Fruit fly (Drosophila melanogaster): ENCODE measurements around the gene Idh3g.

DNA sequence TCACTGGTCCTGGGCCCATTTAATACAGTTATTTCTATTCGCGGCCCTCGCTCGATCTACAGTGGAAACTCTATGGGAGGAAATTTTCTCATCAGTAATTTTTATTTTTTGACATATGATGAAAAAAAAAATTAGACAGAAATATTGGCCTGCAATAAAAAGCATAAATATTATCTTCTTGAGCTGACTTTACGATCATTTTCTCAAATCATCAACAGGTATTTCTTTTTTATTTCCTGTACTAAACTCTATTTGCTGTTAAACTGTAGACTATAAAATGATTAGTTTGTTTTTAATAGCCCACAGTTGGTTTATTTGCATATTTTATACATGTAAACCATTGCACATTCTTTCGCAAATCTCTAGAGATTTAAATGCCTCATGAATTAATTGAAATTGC lies 36.5 kb upstream of the Idh3g start:
- TF ChIP-seq CG15710 (tag; optimal IDR thresholded peaks at IDR 0.05) (no peak), CG12605 (GFP tag; IDR thresholded peaks at IDR 0.05) (0 out of 2 replicates have a peak, but pooled peaks have one; percentile 7), CG14655 (GFP tag; optimal IDR thresholded peaks at IDR 0.05) (peak; percentile 73), Snoo (tag; optimal IDR thresholded peaks at IDR 0.05) (no peak), rn (GFP tag; IDR thresholded peaks at IDR 0.05) (no peak), CG34367 (tag; optimal IDR thresholded peaks at IDR 0.05) (no peak), EcR (GFP tag; optimal IDR thresholded peaks at IDR 0.05) (no peak), CG17806 (tag; optimal IDR thresholded peaks at IDR 0.05) (peak; percentile 33), Pif1B (GFP tag; optimal IDR thresholded peaks at IDR 0.05) (no peak), gl (tag; optimal IDR thresholded peaks at IDR 0.05) (no peak), CG13204 (GFP tag; optimal IDR thresholded peaks at IDR 0.05) (no peak), CG10348 (GFP tag; IDR thresholded peaks at IDR 0.05) (no peak), D1 (tag; optimal IDR thresholded peaks at IDR 0.05) (peak; percentile 8), CG4496 (GFP tag; IDR thresholded peaks at IDR 0.05) (no peak)
